Worm (Caenorhabditis elegans): Measurements from ENCODE around the gene F45E1.4.

F45E1.4 gene

ce11 chrX:8005967-8006366, 20.2 kb downstream of the F45E1.4 start:
- TF ChIP-seq tbx-11 (GFP tag; IDR thresholded peaks at IDR 0.05) (no peak), pes-1 (GFP tag; IDR thresholded peaks at IDR 0.05) (no peak), F13C5.2 (tag; optimal IDR thresholded peaks at IDR 0.05) (no peak), ets-7 (tag; optimal IDR thresholded peaks at IDR 0.05) (no peak), aly-1 (tag; optimal IDR thresholded peaks at IDR 0.05) (no peak), scrt-1 (GFP tag; IDR thresholded peaks at IDR 0.05) (no peak), B0310.2 (tag; optimal IDR thresholded peaks at IDR 0.05) (no peak), ceh-36 (tag; optimal IDR thresholded peaks at IDR 0.05) (no peak)

- TF ChIP-seq hmg-4 (GFP tag; optimal IDR thresholded peaks at IDR 0.05) (no peak), aly-1 (tag; optimal IDR thresholded peaks at IDR 0.05) (no peak), tbx-37 (GFP tag; conservative IDR thresholded peaks at IDR 0.05) (no peak), tbx-11 (GFP tag; IDR thresholded peaks at IDR 0.05) (no peak), sea-1 (GFP tag; conservative IDR thresholded peaks at IDR 0.05) (no peak), ceh-36 (tag; optimal IDR thresholded peaks at IDR 0.05) (no peak), pes-1 (GFP tag; IDR thresholded peaks at IDR 0.05) (no peak), hnd-1 (tag; optimal IDR thresholded peaks at IDR 0.05) (no peak), B0310.2 (tag; optimal IDR thresholded peaks at IDR 0.05) (no peak), tra-4 (tag; optimal IDR thresholded peaks at IDR 0.05) (no peak), F13C5.2 (tag; optimal IDR thresholded peaks at IDR 0.05) (no peak)
These were observed 24.9 kb downstream of the F45E1.4 start for ce11 chrX:8010652-8011051.

ce11 chrX:8014407-8015003, 28.7 kb downstream of the F45E1.4 start, which contains the start of gene unk-1:
unk-1 (plus strand) TSS chrX:8014983.
- no peak for TF ChIP-seq ets-7 (tag; optimal IDR thresholded peaks at IDR 0.05)
- TF ChIP-seq pes-1 (GFP tag; IDR thresholded peaks at IDR 0.05): no peak
- no peak for TF ChIP-seq hmbx-1 (tag; optimal IDR thresholded peaks at IDR 0.05)
- TF ChIP-seq tra-4 (tag; optimal IDR thresholded peaks at IDR 0.05): no peak
- no peak for TF ChIP-seq hnd-1 (tag; optimal IDR thresholded peaks at IDR 0.05)
- TF ChIP-seq tbx-37 (GFP tag; conservative IDR thresholded peaks at IDR 0.05): no peak
- no peak for TF ChIP-seq scrt-1 (GFP tag; IDR thresholded peaks at IDR 0.05)
- TF ChIP-seq tbx-11 (GFP tag; IDR thresholded peaks at IDR 0.05): no peak
- TF ChIP-seq aly-1 (tag; optimal IDR thresholded peaks at IDR 0.05): no peak
- no peak for TF ChIP-seq ceh-36 (tag; optimal IDR thresholded peaks at IDR 0.05)
- no peak for TF ChIP-seq sea-1 (GFP tag; conservative IDR thresholded peaks at IDR 0.05)
- TF ChIP-seq ama-1 (optimal IDR thresholded peaks at IDR 0.05): no peak
- no peak for TF ChIP-seq F13C5.2 (tag; optimal IDR thresholded peaks at IDR 0.05)
- no peak for TF ChIP-seq flt-1 (GFP tag; IDR thresholded peaks at IDR 0.05)
- TF ChIP-seq hmg-4 (GFP tag; optimal IDR thresholded peaks at IDR 0.05): no peak
- TF ChIP-seq B0310.2 (tag; optimal IDR thresholded peaks at IDR 0.05): no peak
- TF ChIP-seq ceh-13 (GFP tag; optimal IDR thresholded peaks at IDR 0.05): no peak

ce11 chrX:8015889-8016288, 30.1 kb downstream of the F45E1.4 start:
- TF ChIP-seq hmbx-1 (tag; optimal IDR thresholded peaks at IDR 0.05): no peak
- TF ChIP-seq aly-1 (tag; optimal IDR thresholded peaks at IDR 0.05): no peak
- no peak for TF ChIP-seq ceh-13 (GFP tag; optimal IDR thresholded peaks at IDR 0.05)
- TF ChIP-seq hnd-1 (tag; optimal IDR thresholded peaks at IDR 0.05): no peak
- TF ChIP-seq pes-1 (GFP tag; IDR thresholded peaks at IDR 0.05): no peak
- TF ChIP-seq scrt-1 (GFP tag; IDR thresholded peaks at IDR 0.05): no peak
- no peak for TF ChIP-seq F13C5.2 (tag; optimal IDR thresholded peaks at IDR 0.05)
- TF ChIP-seq hmg-4 (GFP tag; optimal IDR thresholded peaks at IDR 0.05): no peak
- TF ChIP-seq ceh-36 (tag; optimal IDR thresholded peaks at IDR 0.05): no peak

DNA sequence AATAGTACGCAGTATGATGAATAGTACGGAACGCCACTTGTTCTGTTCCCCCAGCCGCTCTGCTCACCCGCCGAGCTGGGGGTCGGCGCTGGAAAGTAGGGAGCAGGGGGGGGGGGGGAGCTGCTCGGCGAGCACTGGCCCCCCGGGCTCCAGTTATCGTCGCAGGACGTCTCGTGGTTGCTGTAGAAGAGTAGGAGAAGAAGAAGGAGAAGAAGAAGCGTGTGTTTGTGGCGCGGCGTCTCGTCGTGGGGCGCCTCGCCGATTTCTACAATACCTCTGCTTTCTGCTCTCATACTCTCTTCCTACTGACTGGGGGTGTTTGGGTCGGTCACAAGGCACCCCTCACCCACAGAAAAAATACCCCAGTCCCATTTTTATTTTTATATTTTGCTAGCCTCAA, 31.5 kb downstream of the F45E1.4 start:
- no peak for TF ChIP-seq tra-4 (tag; optimal IDR thresholded peaks at IDR 0.05)

ce11 chrX:8017759-8018158, 32.0 kb downstream of the F45E1.4 start, which contains the start of gene C34D10.5:
C34D10.5 (plus strand) TSS chrX:8018027.
- TF ChIP-seq tbx-11 (GFP tag; IDR thresholded peaks at IDR 0.05) (no peak), ceh-36 (tag; optimal IDR thresholded peaks at IDR 0.05) (no peak), sea-1 (GFP tag; conservative IDR thresholded peaks at IDR 0.05) (no peak)

DNA sequence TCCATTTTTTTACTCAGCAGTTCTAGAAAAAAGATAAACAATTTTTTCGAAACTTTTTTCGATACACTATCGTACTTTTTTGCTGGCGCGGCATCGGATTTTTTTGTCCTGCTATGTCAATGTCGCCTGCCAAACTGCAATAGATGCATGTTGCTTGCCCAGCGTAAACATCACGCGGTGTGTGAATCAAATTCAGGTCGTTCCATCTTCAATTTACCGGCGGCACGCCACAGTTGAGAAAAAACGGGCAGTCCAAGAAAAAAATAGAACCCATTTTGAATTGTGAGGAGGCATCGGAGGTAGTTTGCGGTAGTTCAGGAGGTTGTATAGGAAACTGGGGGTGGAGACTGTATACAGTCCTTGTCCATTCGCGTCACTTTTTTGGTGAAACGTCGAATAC, 32.7 kb downstream of the F45E1.4 start:
- TF ChIP-seq tbx-11 (GFP tag; IDR thresholded peaks at IDR 0.05) (no peak), F13C5.2 (tag; optimal IDR thresholded peaks at IDR 0.05) (no peak), sea-1 (GFP tag; conservative IDR thresholded peaks at IDR 0.05) (no peak), hmg-4 (GFP tag; optimal IDR thresholded peaks at IDR 0.05) (no peak), tbx-37 (GFP tag; conservative IDR thresholded peaks at IDR 0.05) (no peak), hnd-1 (tag; optimal IDR thresholded peaks at IDR 0.05) (no peak), aly-1 (tag; optimal IDR thresholded peaks at IDR 0.05) (no peak), ets-7 (tag; optimal IDR thresholded peaks at IDR 0.05) (no peak), ceh-13 (GFP tag; optimal IDR thresholded peaks at IDR 0.05) (no peak), flt-1 (GFP tag; IDR thresholded peaks at IDR 0.05) (no peak)

ce11 chrX:8019665-8020064, 33.9 kb downstream of the F45E1.4 start:
- TF ChIP-seq ceh-36 (tag; optimal IDR thresholded peaks at IDR 0.05) (no peak), tbx-11 (GFP tag; IDR thresholded peaks at IDR 0.05) (no peak), scrt-1 (GFP tag; IDR thresholded peaks at IDR 0.05) (no peak), tra-4 (tag; optimal IDR thresholded peaks at IDR 0.05) (no peak), B0310.2 (tag; optimal IDR thresholded peaks at IDR 0.05) (no peak), pes-1 (GFP tag; IDR thresholded peaks at IDR 0.05) (no peak), tbx-37 (GFP tag; conservative IDR thresholded peaks at IDR 0.05) (no peak), ceh-13 (GFP tag; optimal IDR thresholded peaks at IDR 0.05) (no peak), F13C5.2 (tag; optimal IDR thresholded peaks at IDR 0.05) (peak; percentile 40), hmg-4 (GFP tag; optimal IDR thresholded peaks at IDR 0.05) (peak; percentile 64), sea-1 (GFP tag; conservative IDR thresholded peaks at IDR 0.05) (no peak), hmbx-1 (tag; optimal IDR thresholded peaks at IDR 0.05) (no peak), ama-1 (optimal IDR thresholded peaks at IDR 0.05) (no peak), aly-1 (tag; optimal IDR thresholded peaks at IDR 0.05) (no peak), flt-1 (GFP tag; IDR thresholded peaks at IDR 0.05) (no peak)

All from whole organism, early embryonic.